Worm (Caenorhabditis elegans): ENCODE measurements around the gene srh-287.
A peak's percentile ranks its signal among the peaks of the same experiment; 100 is the strongest.

The srh-287 gene

ce11 chrV:17824610-17825009, 24.0 kb downstream of the srh-287 start, which contains the start of gene srh-301:
Gene srh-301, plus strand, starts transcription at chrV:17824910.
- no peak for TF ChIP-seq ctbp-1 (GFP tag; IDR thresholded peaks at IDR 0.05)
- TF ChIP-seq mep-1 (tag; optimal IDR thresholded peaks at IDR 0.05): no peak
- no peak for TF ChIP-seq nhr-102 (tag; optimal IDR thresholded peaks at IDR 0.05)
- no peak for TF ChIP-seq mdl-1 (tag; optimal IDR thresholded peaks at IDR 0.05)
- TF ChIP-seq mxl-3 (GFP tag; optimal IDR thresholded peaks at IDR 0.05): no peak
- no peak for TF ChIP-seq hlh-11 (tag; optimal IDR thresholded peaks at IDR 0.05)
- peak in 1 of 2 experiments; percentile 54 for TF ChIP-seq unc-62 (GFP tag; optimal IDR thresholded peaks at IDR 0.05 in 1 of 2)
- no peak for TF ChIP-seq unc-62 (tag; optimal IDR thresholded peaks at IDR 0.05)
- TF ChIP-seq Y5F2A.4 (GFP tag; optimal IDR thresholded peaks at IDR 0.05): no peak
- no peak for TF ChIP-seq zag-1 (tag; optimal IDR thresholded peaks at IDR 0.05)

- peak; percentile 42 for TF ChIP-seq aha-1 (tag)
Measured at ce11 chrV:17826325-17826724, 25.7 kb downstream of the srh-287 start.

DNA sequence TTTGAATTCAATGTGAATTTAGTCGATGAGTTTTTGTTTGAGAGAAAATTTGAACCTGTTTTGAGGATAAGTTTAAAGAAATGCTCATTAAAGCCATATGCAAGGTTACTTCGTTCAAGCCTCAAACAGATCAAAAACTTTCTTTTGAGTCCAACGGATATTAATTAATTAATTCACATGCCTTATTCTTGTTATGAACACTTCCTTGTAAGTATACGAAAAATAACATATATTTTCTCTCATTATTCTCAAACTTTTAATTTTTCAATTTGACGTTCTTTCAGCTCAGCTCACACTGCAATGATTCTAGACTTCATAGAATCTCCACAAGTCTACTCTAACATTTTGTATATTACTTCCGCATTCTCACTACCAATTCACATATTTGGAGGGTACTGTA, 27.7 kb downstream of the srh-287 start, which contains the start of gene srh-304:
srh-304 (plus strand) TSS at position 301 of the 400 bp plus-strand sequence.
- TF ChIP-seq snpc-4 (tag; optimal IDR thresholded peaks at IDR 0.05) (no peak), dve-1 (tag; optimal IDR thresholded peaks at IDR 0.05; ENCODE audit: insufficient read depth) (no peak)

DNA sequence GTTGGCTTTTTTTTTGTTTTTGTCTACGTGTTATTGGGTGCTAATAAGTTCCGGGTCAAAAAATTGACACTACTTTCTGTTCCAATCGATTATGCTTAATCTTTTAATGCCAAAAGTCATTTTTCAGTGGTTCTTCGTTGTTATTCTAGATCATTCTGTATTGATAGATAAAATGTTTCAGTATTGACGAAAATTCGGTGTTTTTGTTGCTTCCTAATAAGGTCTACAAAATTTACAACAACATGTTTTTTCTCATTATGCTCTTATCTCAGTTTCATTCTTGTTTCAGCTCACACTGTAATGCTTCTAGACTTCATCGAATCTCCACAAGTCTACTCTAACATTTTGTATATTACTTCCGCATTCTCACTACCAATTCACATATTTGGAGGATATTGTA, 30.7 kb downstream of the srh-287 start, which contains the start of gene srh-303:
srh-303 (plus strand) TSS at position 301 of the 400 bp plus-strand sequence.
- TF ChIP-seq nhr-11 (tag; optimal IDR thresholded peaks at IDR 0.05) (no peak), ctbp-1 (GFP tag; IDR thresholded peaks at IDR 0.05) (no peak), aly-2 (tag; optimal IDR thresholded peaks at IDR 0.05) (no peak), dmd-9 (GFP tag; IDR thresholded peaks at IDR 0.05) (no peak), spr-1 (tag; optimal IDR thresholded peaks at IDR 0.05) (no peak), lin-13 (GFP tag; optimal IDR thresholded peaks at IDR 0.05) (no peak), saeg-2 (GFP tag; IDR thresholded peaks at IDR 0.05) (no peak)

- TF ChIP-seq daf-19 (GFP tag; conservative IDR thresholded peaks at IDR 0.05): no peak
- TF ChIP-seq T20F7.1 (GFP tag; optimal IDR thresholded peaks at IDR 0.05): no peak
- TF ChIP-seq arid-1 (GFP tag; conservative IDR thresholded peaks at IDR 0.05): no peak
- TF ChIP-seq tra-1 (GFP tag; IDR thresholded peaks at IDR 0.05): no peak
- TF ChIP-seq dmd-9 (GFP tag; IDR thresholded peaks at IDR 0.05): no peak
- no peak for TF ChIP-seq dmd-8 (GFP tag; IDR thresholded peaks at IDR 0.05)
- TF ChIP-seq lin-13 (GFP tag; optimal IDR thresholded peaks at IDR 0.05): no peak
- TF ChIP-seq dve-1 (tag; optimal IDR thresholded peaks at IDR 0.05; ENCODE audit: insufficient read depth): no peak
- TF ChIP-seq vab-7 (GFP tag; IDR thresholded peaks at IDR 0.05): no peak
- TF ChIP-seq saeg-2 (GFP tag; IDR thresholded peaks at IDR 0.05): no peak
- no peak for TF ChIP-seq F37D6.2 (tag; optimal IDR thresholded peaks at IDR 0.05)
- no peak for TF ChIP-seq mdl-1 (tag; optimal IDR thresholded peaks at IDR 0.05)
- TF ChIP-seq Y5F2A.4 (GFP tag; optimal IDR thresholded peaks at IDR 0.05): no peak
- no peak for TF ChIP-seq D1046.2 (GFP tag; IDR thresholded peaks at IDR 0.05)
Measured at ce11 chrV:17844106-17844505, 43.5 kb downstream of the srh-287 start, which contains the start of gene srh-286. Gene srh-286, minus strand, starts transcription at chrV:17844206.

- TF ChIP-seq mxl-2 (GFP tag; conservative IDR thresholded peaks at IDR 0.05): no peak
- no peak for TF ChIP-seq madf-5 (GFP tag; IDR thresholded peaks at IDR 0.05)
- no peak for TF ChIP-seq vab-7 (GFP tag; IDR thresholded peaks at IDR 0.05)
- no peak for TF ChIP-seq sdz-12 (GFP tag; optimal IDR thresholded peaks at IDR 0.05)
- no peak for TF ChIP-seq tra-1 (GFP tag; IDR thresholded peaks at IDR 0.05)
- no peak for TF ChIP-seq nhr-28 (tag; optimal IDR thresholded peaks at IDR 0.05)
Measured at ce11 chrV:17845370-17845967, 44.8 kb downstream of the srh-287 start.
